Fruit fly (Drosophila melanogaster) whole organism: ENCODE data around the gene sinah.

Experiments used
- CG8478 ChIP-seq: fragments of >200 bp; optimal IDR thresholded peaks from 2 replicates; lab custom pipeline; 2018; ENCODE audit warnings: inconsistent platforms
- Dll ChIP-seq: fragments of >200 bp; optimal IDR thresholded peaks from 2 replicates; lab custom pipeline; 2017
- EcR ChIP-seq, 2 experiments: fragments of >200 bp; optimal IDR thresholded peaks; 2 replicates each; lab custom pipeline; 2017; ENCODE audit warnings: missing biosample characterization in 2 of 2, missing genetic modification characterization in 2 of 2, missing genetic modification reagents in 2 of 2
- pan ChIP-seq: fragments of >200 bp; optimal IDR thresholded peaks from 2 replicates; lab custom pipeline; 2017
- psq ChIP-seq: fragments of >200 bp; optimal IDR thresholded peaks from 2 replicates; lab custom pipeline; 2017
- usp ChIP-seq: fragments of >200 bp; optimal IDR thresholded peaks from 2 replicates; lab custom pipeline; 2017; ENCODE audit warnings: missing biosample characterization, missing genetic modification characterization, mixed read lengths

Gene sinah

dm6 chr3L:16865123-16865831 is 6.4 kb downstream of the sinah start, which contains the start of gene Lmpt:
Lmpt (plus strand) TSS chr3L:16865295.
- TF ChIP-seq CG8478 (lab: Kevin White, UChicago) (no peak), psq (lab: Kevin White, UChicago) (no peak), EcR (GFP tag; optimal IDR thresholded peaks at IDR 0.05; lab: Kevin White, UChicago) (no peak), pan (lab: Kevin White, UChicago) (no peak), Dll (lab: Kevin White, UChicago) (no peak)

dm6 chr3L:16865832-16866163 is 6.9 kb downstream of the sinah start:
- TF ChIP-seq CG8478 (lab: Kevin White, UChicago) = no peak
- TF ChIP-seq psq (lab: Kevin White, UChicago) = no peak
- no peak for TF ChIP-seq EcR (GFP tag; optimal IDR thresholded peaks at IDR 0.05; lab: Kevin White, UChicago)
- TF ChIP-seq Dll (lab: Kevin White, UChicago) = no peak
- TF ChIP-seq usp (GFP tag; lab: Kevin White, UChicago) = no peak
- no peak for TF ChIP-seq pan (lab: Kevin White, UChicago)

- TF ChIP-seq pan (lab: Kevin White, UChicago) = no peak
- no peak for TF ChIP-seq EcR (GFP tag; optimal IDR thresholded peaks at IDR 0.05; lab: Kevin White, UChicago)
Measured at dm6 chr3L:16867190-16867589, 8.3 kb downstream of the sinah start.

dm6 chr3L:16870723-16871137 is 11.8 kb downstream of the sinah start:
- no peak for TF ChIP-seq pan (lab: Kevin White, UChicago)
- no peak for TF ChIP-seq Dll (lab: Kevin White, UChicago)
- no peak for TF ChIP-seq EcR (GFP tag; optimal IDR thresholded peaks at IDR 0.05; lab: Kevin White, UChicago)
- no peak for TF ChIP-seq usp (GFP tag; lab: Kevin White, UChicago)
- no peak for TF ChIP-seq CG8478 (lab: Kevin White, UChicago)
- TF ChIP-seq psq (lab: Kevin White, UChicago) = no peak

- TF ChIP-seq usp (GFP tag; lab: Kevin White, UChicago) = no peak
- TF ChIP-seq EcR (GFP tag; optimal IDR thresholded peaks at IDR 0.05; lab: Kevin White, UChicago) = no peak
- TF ChIP-seq pan (lab: Kevin White, UChicago) = no peak
- TF ChIP-seq psq (lab: Kevin White, UChicago) = no peak
- TF ChIP-seq Dll (lab: Kevin White, UChicago) = no peak
- TF ChIP-seq CG8478 (lab: Kevin White, UChicago) = no peak
Measured at dm6 chr3L:16871630-16872029, 12.8 kb downstream of the sinah start.

dm6 chr3L:16872487-16872955 is 13.6 kb downstream of the sinah start:
- TF ChIP-seq psq (lab: Kevin White, UChicago) (no peak), pan (lab: Kevin White, UChicago) (no peak), usp (GFP tag; lab: Kevin White, UChicago) (no peak), Dll (lab: Kevin White, UChicago) (no peak), EcR (GFP tag; optimal IDR thresholded peaks at IDR 0.05; lab: Kevin White, UChicago) (no peak), CG8478 (lab: Kevin White, UChicago) (no peak)

dm6 chr3L:16873127-16873543 is 14.3 kb downstream of the sinah start:
- TF ChIP-seq EcR (GFP tag; optimal IDR thresholded peaks at IDR 0.05; lab: Kevin White, UChicago) (no peak), Dll (lab: Kevin White, UChicago) (no peak), usp (GFP tag; lab: Kevin White, UChicago) (no peak), pan (lab: Kevin White, UChicago) (no peak), psq (lab: Kevin White, UChicago) (no peak), CG8478 (lab: Kevin White, UChicago) (no peak)

- no peak for TF ChIP-seq CG8478 (lab: Kevin White, UChicago)
- TF ChIP-seq pan (lab: Kevin White, UChicago) = no peak
- TF ChIP-seq EcR (GFP tag; optimal IDR thresholded peaks at IDR 0.05; lab: Kevin White, UChicago) = no peak
- no peak for TF ChIP-seq Dll (lab: Kevin White, UChicago)
- no peak for TF ChIP-seq usp (GFP tag; lab: Kevin White, UChicago)
- TF ChIP-seq psq (lab: Kevin White, UChicago) = no peak
Measured at dm6 chr3L:16873679-16874078, 14.8 kb downstream of the sinah start.

dm6 chr3L:16875484-16875883 is 16.6 kb downstream of the sinah start:
- no peak for TF ChIP-seq pan (lab: Kevin White, UChicago)
- no peak for TF ChIP-seq EcR (GFP tag; optimal IDR thresholded peaks at IDR 0.05; lab: Kevin White, UChicago)
- TF ChIP-seq usp (GFP tag; lab: Kevin White, UChicago) = no peak
- no peak for TF ChIP-seq Dll (lab: Kevin White, UChicago)
- TF ChIP-seq CG8478 (lab: Kevin White, UChicago) = no peak
- TF ChIP-seq psq (lab: Kevin White, UChicago) = no peak

dm6 chr3L:16875959-16876358 is 17.1 kb downstream of the sinah start:
- TF ChIP-seq CG8478 (lab: Kevin White, UChicago) (no peak), pan (lab: Kevin White, UChicago) (no peak), usp (GFP tag; lab: Kevin White, UChicago) (no peak), EcR (GFP tag; optimal IDR thresholded peaks at IDR 0.05; lab: Kevin White, UChicago) (no peak), Dll (lab: Kevin White, UChicago) (no peak), psq (lab: Kevin White, UChicago) (no peak)

- TF ChIP-seq Dll (lab: Kevin White, UChicago) = no peak
- no peak for TF ChIP-seq pan (lab: Kevin White, UChicago)
- TF ChIP-seq usp (GFP tag; lab: Kevin White, UChicago) = no peak
- TF ChIP-seq psq (lab: Kevin White, UChicago) = no peak
- no peak for TF ChIP-seq EcR (GFP tag; optimal IDR thresholded peaks at IDR 0.05; lab: Kevin White, UChicago)
- TF ChIP-seq CG8478 (lab: Kevin White, UChicago) = no peak
Measured at dm6 chr3L:16876785-16877468, 18.0 kb downstream of the sinah start, which contains the start of gene CG32170. CG32170 (plus strand) TSS chr3L:16877309.
